Worm (Caenorhabditis elegans): ENCODE results near the gene srh-132.
"Not testable (repeated sequence)": the region's sequence is repeated elsewhere in the genome, so short reads cannot be mapped to it uniquely, and the experiment has no call there.

The srh-132 gene

DNA sequence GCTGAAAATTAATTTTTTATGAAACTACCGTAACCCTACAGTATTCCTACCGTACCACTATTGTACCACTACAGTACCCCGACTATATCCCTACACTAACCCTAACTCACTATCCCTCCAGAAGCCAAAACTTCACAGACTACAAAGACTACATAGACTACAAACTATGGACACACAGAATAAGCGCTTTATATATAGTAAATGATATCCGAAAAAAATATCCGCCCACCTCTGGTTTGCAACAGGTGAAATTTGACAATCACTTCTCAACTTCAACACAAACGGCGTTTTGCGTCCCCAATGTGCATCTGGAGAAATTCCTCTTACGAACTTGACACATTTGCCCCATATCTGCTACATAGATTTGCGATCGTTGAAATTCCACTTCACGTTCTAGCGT lies at the start of gene srh-132:
TSS of gene srh-132 (plus strand) at position 301 of the 400 bp plus-strand sequence.
- TF ChIP-seq klf-2 (GFP tag; conservative IDR thresholded peaks at IDR 0.05); med-1 (GFP tag; optimal IDR thresholded peaks at IDR 0.05; ENCODE audit: insufficient read depth); cog-1 (tag; optimal IDR thresholded peaks at IDR 0.05): not testable (repeated sequence)

DNA sequence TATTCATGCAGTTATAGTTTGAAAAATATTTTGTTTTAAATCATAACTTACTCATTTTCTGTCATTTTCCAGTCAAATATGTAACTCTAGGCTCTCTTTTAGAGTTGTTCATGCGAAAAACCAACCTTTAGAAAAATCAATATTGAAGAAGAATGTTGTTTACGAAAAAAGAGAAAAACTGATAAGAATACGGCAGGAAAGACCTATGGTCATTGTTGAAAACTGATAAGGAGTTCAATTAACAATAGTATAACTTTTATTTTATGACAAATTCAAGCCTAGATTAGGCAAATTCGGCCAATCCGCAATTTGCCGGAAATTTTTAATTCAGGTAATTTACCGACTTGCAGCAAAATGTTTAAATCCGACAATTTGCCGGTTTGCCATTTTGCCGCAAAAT lies 33.4 kb upstream of the srh-132 start, which contains the start of gene Y20C6A.1:
TSS of gene Y20C6A.1 (minus strand) at position 107 of the 400 bp plus-strand sequence.
- TF ChIP-seq T22C8.4 (GFP tag; IDR thresholded peaks at IDR 0.05) (no peak), ztf-23 (GFP tag; IDR thresholded peaks at IDR 0.05) (no peak), ztf-29 (GFP tag; IDR thresholded peaks at IDR 0.05) (no peak), med-1 (GFP tag; optimal IDR thresholded peaks at IDR 0.05; ENCODE audit: insufficient read depth) (no peak), flt-1 (GFP tag; IDR thresholded peaks at IDR 0.05) (no peak), klf-2 (GFP tag; conservative IDR thresholded peaks at IDR 0.05) (no peak), ref-1 (GFP tag; conservative IDR thresholded peaks at IDR 0.05) (no peak), tab-1 (GFP tag; IDR thresholded peaks at IDR 0.05) (no peak), cog-1 (tag; optimal IDR thresholded peaks at IDR 0.05) (no peak)

DNA sequence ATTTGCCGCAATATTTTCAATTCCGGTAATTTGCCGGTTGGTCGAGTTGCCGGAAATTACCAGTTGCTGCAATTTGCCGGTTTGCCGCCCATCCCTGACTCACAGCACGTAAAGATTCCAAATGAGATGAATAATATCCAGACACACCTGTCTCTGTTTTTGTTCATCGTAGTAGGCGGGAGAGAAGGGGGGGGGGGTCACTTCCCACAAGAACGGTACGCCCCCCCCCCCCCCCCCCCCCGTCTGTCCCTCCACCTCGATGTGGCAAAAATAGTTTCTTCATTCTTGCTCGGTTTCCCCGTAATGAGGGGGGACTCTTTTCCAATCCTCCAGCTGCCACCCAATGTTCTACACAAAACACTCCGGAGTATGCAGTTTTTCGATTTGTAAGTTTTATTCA lies 32.9 kb upstream of the srh-132 start, which contains the start of gene fbxb-7:
TSS of gene fbxb-7 (plus strand) at position 267 of the 400 bp plus-strand sequence.
- no peak for TF ChIP-seq cog-1 (tag; optimal IDR thresholded peaks at IDR 0.05)
- TF ChIP-seq klf-2 (GFP tag; conservative IDR thresholded peaks at IDR 0.05) = no peak
- TF ChIP-seq ref-1 (GFP tag; conservative IDR thresholded peaks at IDR 0.05) = no peak
- no peak for TF ChIP-seq T22C8.4 (GFP tag; IDR thresholded peaks at IDR 0.05)
- TF ChIP-seq flt-1 (GFP tag; IDR thresholded peaks at IDR 0.05) = no peak
- no peak for TF ChIP-seq ztf-29 (GFP tag; IDR thresholded peaks at IDR 0.05)
- TF ChIP-seq med-1 (GFP tag; optimal IDR thresholded peaks at IDR 0.05; ENCODE audit: insufficient read depth) = no peak
- TF ChIP-seq ztf-23 (GFP tag; IDR thresholded peaks at IDR 0.05) = no peak
- no peak for TF ChIP-seq tab-1 (GFP tag; IDR thresholded peaks at IDR 0.05)

DNA sequence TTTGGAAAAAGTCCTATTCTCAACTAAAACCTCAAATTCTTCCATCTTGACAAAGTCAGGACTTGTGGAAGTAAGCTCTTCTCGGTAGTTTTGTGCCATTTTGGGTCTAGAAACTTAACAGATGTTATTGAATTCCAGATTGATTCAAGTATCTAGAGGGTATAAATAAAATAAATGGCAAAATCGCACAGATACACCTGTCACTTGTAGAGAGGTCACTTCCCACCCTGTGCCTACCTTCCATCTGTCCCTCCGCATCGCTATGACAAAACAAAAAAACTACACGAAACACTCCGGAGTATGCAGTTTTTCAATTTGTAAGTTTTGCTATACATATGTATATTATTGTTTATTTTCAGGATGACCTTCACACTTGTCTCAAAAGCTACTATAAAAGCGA lies 30.1 kb upstream of the srh-132 start, which contains the start of gene Y20C6A.4:
TSS of gene Y20C6A.4 (plus strand) at position 301 of the 400 bp plus-strand sequence.
- TF ChIP-seq ref-1 (GFP tag; conservative IDR thresholded peaks at IDR 0.05) (no peak), med-1 (GFP tag; optimal IDR thresholded peaks at IDR 0.05; ENCODE audit: insufficient read depth) (no peak), klf-2 (GFP tag; conservative IDR thresholded peaks at IDR 0.05) (no peak), cog-1 (tag; optimal IDR thresholded peaks at IDR 0.05) (no peak), ztf-29 (GFP tag; IDR thresholded peaks at IDR 0.05) (no peak)

DNA sequence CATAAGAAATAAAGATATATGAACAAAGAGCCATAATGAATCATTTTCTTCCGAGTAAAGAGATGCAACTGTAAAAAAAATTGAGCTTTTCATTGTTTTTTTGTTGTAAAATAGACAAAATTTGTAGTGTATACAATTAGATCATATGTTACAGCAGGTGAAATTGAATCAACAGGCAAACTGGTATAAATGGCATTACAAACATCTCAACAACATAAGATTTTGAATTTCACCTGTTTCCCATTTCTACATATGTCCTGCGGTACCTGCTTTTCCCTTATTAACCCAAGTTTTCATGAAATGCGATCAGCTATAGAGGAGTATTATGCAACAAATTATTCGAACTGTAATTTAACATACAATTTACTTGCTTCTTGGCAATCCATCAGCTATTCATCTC lies 14.7 kb upstream of the srh-132 start, which contains the start of gene srh-120:
TSS of gene srh-120 (plus strand) at position 301 of the 400 bp plus-strand sequence.
- TF ChIP-seq flt-1 (GFP tag; IDR thresholded peaks at IDR 0.05) = no peak
- no peak for TF ChIP-seq cog-1 (tag; optimal IDR thresholded peaks at IDR 0.05)
- no peak for TF ChIP-seq ref-1 (GFP tag; conservative IDR thresholded peaks at IDR 0.05)
- TF ChIP-seq T22C8.4 (GFP tag; IDR thresholded peaks at IDR 0.05) = no peak
- TF ChIP-seq tab-1 (GFP tag; IDR thresholded peaks at IDR 0.05) = no peak
- no peak for TF ChIP-seq klf-2 (GFP tag; conservative IDR thresholded peaks at IDR 0.05)
- TF ChIP-seq ztf-23 (GFP tag; IDR thresholded peaks at IDR 0.05) = no peak
- TF ChIP-seq med-1 (GFP tag; optimal IDR thresholded peaks at IDR 0.05; ENCODE audit: insufficient read depth) = no peak
- no peak for TF ChIP-seq ztf-29 (GFP tag; IDR thresholded peaks at IDR 0.05)

DNA sequence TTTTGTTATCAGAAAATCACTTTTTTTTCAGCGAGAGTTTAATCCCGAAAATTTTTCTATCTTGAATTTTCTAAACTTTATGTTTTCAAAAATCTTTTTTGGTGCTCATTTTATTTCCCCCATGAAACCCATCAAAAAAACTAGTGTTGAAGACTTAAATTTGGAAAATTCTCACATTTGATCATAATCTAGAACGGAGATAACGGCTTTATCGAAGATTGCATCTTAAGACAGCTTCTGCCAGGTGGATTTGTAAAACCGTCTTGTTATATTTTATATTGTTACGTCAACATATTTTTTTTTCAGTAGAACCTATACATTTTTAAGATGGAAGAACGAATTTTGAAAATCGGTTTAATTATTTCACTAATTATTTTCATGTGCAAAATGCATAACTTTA lies 4.9 kb downstream of the srh-132 start, which contains the start of gene T27C5.12:
TSS of gene T27C5.12 (plus strand) at position 301 of the 400 bp plus-strand sequence.
- no peak for TF ChIP-seq flt-1 (GFP tag; IDR thresholded peaks at IDR 0.05)
- TF ChIP-seq ztf-23 (GFP tag; IDR thresholded peaks at IDR 0.05) = no peak
- no peak for TF ChIP-seq ref-1 (GFP tag; conservative IDR thresholded peaks at IDR 0.05)
- TF ChIP-seq cog-1 (tag; optimal IDR thresholded peaks at IDR 0.05) = no peak
- TF ChIP-seq klf-2 (GFP tag; conservative IDR thresholded peaks at IDR 0.05) = no peak
- no peak for TF ChIP-seq ztf-29 (GFP tag; IDR thresholded peaks at IDR 0.05)
- TF ChIP-seq T22C8.4 (GFP tag; IDR thresholded peaks at IDR 0.05) = no peak
- TF ChIP-seq med-1 (GFP tag; optimal IDR thresholded peaks at IDR 0.05; ENCODE audit: insufficient read depth) = no peak
- no peak for TF ChIP-seq tab-1 (GFP tag; IDR thresholded peaks at IDR 0.05)

DNA sequence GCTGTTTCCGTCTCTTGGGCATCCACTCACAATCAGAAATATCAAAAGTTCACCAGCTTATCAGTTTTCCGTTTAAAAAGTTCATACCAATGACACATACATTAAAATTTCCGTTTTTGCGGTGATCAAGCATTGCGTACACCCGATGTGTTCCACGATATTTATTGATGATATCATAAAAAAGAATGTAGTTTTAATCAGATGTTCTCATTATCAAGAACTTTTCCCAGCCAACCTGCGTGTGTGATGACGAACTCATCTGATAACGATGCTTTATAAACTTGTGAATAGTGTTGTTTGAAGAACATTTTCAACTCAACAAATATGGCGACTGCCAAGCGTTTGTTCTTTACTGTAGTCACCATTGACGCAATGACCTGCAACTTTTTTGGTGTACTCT lies 6.8 kb downstream of the srh-132 start, which contains the start of gene clc-21:
TSS of gene clc-21 (plus strand) at position 301 of the 400 bp plus-strand sequence.
- TF ChIP-seq klf-2 (GFP tag; conservative IDR thresholded peaks at IDR 0.05) = no peak
- no peak for TF ChIP-seq cog-1 (tag; optimal IDR thresholded peaks at IDR 0.05)
- no peak for TF ChIP-seq ref-1 (GFP tag; conservative IDR thresholded peaks at IDR 0.05)
- TF ChIP-seq flt-1 (GFP tag; IDR thresholded peaks at IDR 0.05) = no peak
- no peak for TF ChIP-seq T22C8.4 (GFP tag; IDR thresholded peaks at IDR 0.05)
- no peak for TF ChIP-seq ztf-29 (GFP tag; IDR thresholded peaks at IDR 0.05)
- TF ChIP-seq tab-1 (GFP tag; IDR thresholded peaks at IDR 0.05) = no peak
- no peak for TF ChIP-seq ztf-23 (GFP tag; IDR thresholded peaks at IDR 0.05)
- no peak for TF ChIP-seq med-1 (GFP tag; optimal IDR thresholded peaks at IDR 0.05; ENCODE audit: insufficient read depth)

DNA sequence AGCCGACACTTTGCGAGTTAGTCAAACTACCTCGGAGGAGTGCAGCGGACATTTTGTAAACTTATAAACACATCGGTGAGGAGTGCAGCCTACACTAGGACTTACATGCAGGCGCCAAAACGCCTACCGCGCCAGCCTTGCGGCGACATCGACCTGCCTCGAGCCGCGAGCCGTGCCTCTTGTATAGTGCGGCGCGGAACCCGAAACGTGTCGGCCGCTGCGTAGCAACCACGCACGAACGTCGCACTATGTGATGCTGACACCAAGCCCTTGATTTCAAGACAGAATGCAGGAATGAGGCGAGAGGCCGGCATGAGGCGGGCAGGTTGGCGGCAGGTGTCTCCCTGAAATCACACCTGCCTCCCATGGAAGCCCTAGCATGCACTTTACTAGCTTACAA lies 19.2 kb downstream of the srh-132 start:
- no peak for TF ChIP-seq cog-1 (tag; optimal IDR thresholded peaks at IDR 0.05)
- no peak for TF ChIP-seq ztf-29 (GFP tag; IDR thresholded peaks at IDR 0.05)
- no peak for TF ChIP-seq ref-1 (GFP tag; conservative IDR thresholded peaks at IDR 0.05)
- TF ChIP-seq T22C8.4 (GFP tag; IDR thresholded peaks at IDR 0.05) = no peak
- no peak for TF ChIP-seq tab-1 (GFP tag; IDR thresholded peaks at IDR 0.05)
- TF ChIP-seq med-1 (GFP tag; optimal IDR thresholded peaks at IDR 0.05; ENCODE audit: insufficient read depth) = no peak
- no peak for TF ChIP-seq flt-1 (GFP tag; IDR thresholded peaks at IDR 0.05)
- no peak for TF ChIP-seq klf-2 (GFP tag; conservative IDR thresholded peaks at IDR 0.05)
- TF ChIP-seq ztf-23 (GFP tag; IDR thresholded peaks at IDR 0.05) = no peak

DNA sequence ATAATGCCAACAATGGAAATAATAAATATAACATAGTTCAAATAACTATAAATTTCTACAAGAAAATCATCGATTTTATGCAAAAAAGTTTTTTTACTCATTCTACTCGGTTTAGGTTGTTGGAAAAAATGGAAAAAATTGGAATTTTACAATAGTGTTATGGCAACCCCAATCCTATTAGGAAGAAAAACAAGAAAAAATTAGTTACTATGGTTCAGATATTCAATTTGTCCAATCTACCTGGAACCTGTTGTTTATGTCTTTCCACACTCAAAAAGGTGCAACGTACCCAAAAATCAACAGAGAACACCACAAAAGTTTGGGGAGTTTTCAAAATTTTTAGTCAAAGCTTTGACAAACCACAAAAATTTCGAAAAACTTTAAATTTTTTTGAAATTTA lies 20.0 kb downstream of the srh-132 start, which contains the start of gene T27C5.10:
TSS of gene T27C5.10 (minus strand) at position 101 of the 400 bp plus-strand sequence.
- TF ChIP-seq ztf-23 (GFP tag; IDR thresholded peaks at IDR 0.05) (no peak), tab-1 (GFP tag; IDR thresholded peaks at IDR 0.05) (no peak), T22C8.4 (GFP tag; IDR thresholded peaks at IDR 0.05) (no peak), flt-1 (GFP tag; IDR thresholded peaks at IDR 0.05) (no peak), med-1 (GFP tag; optimal IDR thresholded peaks at IDR 0.05; ENCODE audit: insufficient read depth) (no peak), cog-1 (tag; optimal IDR thresholded peaks at IDR 0.05) (no peak), klf-2 (GFP tag; conservative IDR thresholded peaks at IDR 0.05) (no peak), ztf-29 (GFP tag; IDR thresholded peaks at IDR 0.05) (no peak), ref-1 (GFP tag; conservative IDR thresholded peaks at IDR 0.05) (no peak)
